Worm (Caenorhabditis elegans) whole organism, L1 larva: ENCODE data around the gene F45B8.5.

ENCODE experiments used
- grh-1 ChIP-seq: fragments of 200-800 bp; sonication (Bioruptor generic); IDR thresholded peaks from 2 replicates; pipeline ENCODE4 v1.3.6; 2022; ENCODE audit warnings: missing genetic modification reagents, missing genetic modification characterization, missing compliant biosample characterization
- jun-1 ChIP-seq: fragments of 150-350 bp; optimal IDR thresholded peaks from 2 replicates; lab custom pipeline; 2014; ENCODE audit warnings: missing biosample characterization, missing genetic modification reagents, missing genetic modification characterization

DNA sequence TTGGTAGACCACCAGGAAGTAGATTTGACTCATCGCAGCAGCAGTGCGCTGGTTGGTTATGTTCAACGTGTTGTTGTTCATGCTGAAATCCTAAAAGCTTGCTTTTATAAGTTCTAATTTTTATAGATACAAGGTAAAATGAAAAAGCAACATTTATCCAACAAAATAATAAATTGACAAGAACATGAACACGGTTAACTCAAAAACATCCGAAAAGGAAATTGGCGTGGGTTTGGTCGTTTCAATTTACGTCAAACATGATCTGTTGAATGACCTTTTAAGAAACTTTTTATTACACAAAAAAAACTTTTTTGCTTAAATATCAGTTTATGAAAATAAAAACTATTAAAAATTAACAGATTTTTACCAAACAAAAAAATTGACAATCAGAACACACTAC, 37.0 kb upstream of the F45B8.5 start, which contains the start of gene ntr-2:
- TF ChIP-seq grh-1 (GFP tag; lab: Robert Waterston, UW) (no peak), jun-1 (tag; lab: Kevin White, UChicago) (no peak)
